Worm (Caenorhabditis elegans) whole organism, L4 larva: Measurements from ENCODE around the gene sre-14.

Experiments used
- R02D3.7 ChIP-seq: fragments of 150-350 bp; sonication (generic microtip); optimal IDR thresholded peaks from 3 replicates; lab custom pipeline; 2014; ENCODE audit warnings: missing biosample characterization, missing genetic modification characterization
- aha-1 ChIP-seq: fragments of 150-350 bp; peaks from one replicate; lab custom pipeline; 2014; ENCODE audit warnings: missing biosample characterization, missing genetic modification characterization
- ceh-82 ChIP-seq: sonication (generic microtip); optimal IDR thresholded peaks from 2 replicates; lab custom pipeline; 2017; ENCODE audit warnings: missing biosample characterization, missing genetic modification characterization
- daf-16 ChIP-seq, 3 experiments: sonication (generic microtip); optimal IDR thresholded peaks; 2 replicates each; lab custom pipeline; 2016 to 2017; ENCODE audit warnings: missing genetic modification characterization in 3 of 3, missing genetic modification reagents in 3 of 3, mild to moderate bottlenecking in 2 of 3, missing compliant biosample characterization in 2 of 3, missing biosample characterization in 1 of 3, moderate library complexity in 1 of 3
- dpl-1 ChIP-seq: fragments of 150-350 bp; optimal IDR thresholded peaks from 2 replicates; lab custom pipeline; 2014; ENCODE audit warnings: missing biosample characterization, missing genetic modification reagents, missing genetic modification characterization
- zag-1 ChIP-seq: fragments of 150-350 bp; optimal IDR thresholded peaks from 2 replicates; lab custom pipeline; 2014; ENCODE audit warnings: missing biosample characterization, missing genetic modification characterization

ce11 chrIV:12215762-12216295 lies 45.4 kb downstream of the sre-14 start, which contains the start of gene phy-2:
- no peak for TF ChIP-seq ceh-82 (tag; lab: Kevin White, UChicago)
- TF ChIP-seq aha-1 (tag; lab: Kevin White, UChicago) = no peak
- TF ChIP-seq R02D3.7 (tag; lab: Kevin White, UChicago) = no peak
- no peak for TF ChIP-seq daf-16 (GFP tag; optimal IDR thresholded peaks at IDR 0.05; lab: Kevin White, UChicago)
- TF ChIP-seq daf-16 (tag; optimal IDR thresholded peaks at IDR 0.05; lab: Kevin White, UChicago) = no peak
- no peak for TF ChIP-seq zag-1 (tag; lab: Kevin White, UChicago)
- TF ChIP-seq dpl-1 (GFP tag; lab: Kevin White, UChicago) = no peak
